In the genomic region with DNA sequence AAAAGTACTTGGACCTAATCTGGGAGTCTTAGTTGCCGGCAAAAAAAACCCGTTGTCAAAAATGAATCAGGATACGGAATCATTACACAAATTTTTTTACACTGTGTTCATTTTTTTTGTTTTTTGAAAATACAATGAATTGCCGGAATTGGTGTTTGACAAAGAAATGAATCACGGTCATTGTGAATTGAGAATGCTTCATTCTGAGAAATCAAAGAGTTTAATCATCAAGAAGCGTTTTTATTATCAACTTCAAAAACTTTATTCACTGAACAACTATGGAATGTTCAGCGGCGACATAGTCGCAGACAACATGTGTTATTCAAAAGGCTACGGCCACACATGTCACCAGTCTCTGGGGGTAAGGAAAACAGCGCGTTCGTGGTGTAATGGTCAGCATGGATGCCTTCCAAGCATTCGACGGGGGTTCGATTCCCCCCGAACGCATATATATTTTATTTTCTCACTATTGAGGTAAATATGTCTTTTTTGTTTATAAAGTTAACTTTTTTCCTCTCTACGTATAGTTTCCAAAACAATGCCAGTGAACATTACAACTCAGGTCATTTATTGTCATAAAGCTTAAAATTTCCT, we compare ENCODE assay signal across 5 worm cellular contexts.
A peak's percentile ranks its signal among the peaks of the same experiment; 100 is the strongest.
TF ChIP-seq lines count a peak whose summit lies in the region.

A gene (minus strand): TSS at position 51 of the 594 bp plus-strand sequence.

TF ChIP-seq in whole organism, L1 larva, 84 proteins besides CTCF, POLR2A, EP300 and RAD21 (continues in another document):
- TF ChIP-seq dsc-1 (tag; optimal IDR thresholded peaks at IDR 0.05; lab: Kevin White, UChicago) (peak; percentile 52), nhr-19 (GFP tag; conservative IDR thresholded peaks at IDR 0.05; lab: Robert Waterston, UW) (peak; percentile 68), nhr-76 (tag; optimal IDR thresholded peaks at IDR 0.05; lab: Kevin White, UChicago) (no peak), aha-1 (tag; optimal IDR thresholded peaks at IDR 0.05; lab: Kevin White, UChicago) (no peak), elt-3 (tag; optimal IDR thresholded peaks at IDR 0.05; lab: Kevin White, UChicago) (peak in 1 of 6 experiments; percentile 18), swsn-7 (tag; optimal IDR thresholded peaks at IDR 0.05; lab: Kevin White, UChicago) (peak; percentile 62), nhr-71 (tag; optimal IDR thresholded peaks at IDR 0.05; lab: Kevin White, UChicago) (peak; percentile 68), unc-30 (tag; optimal IDR thresholded peaks at IDR 0.05; lab: Kevin White, UChicago) (no peak), Y116A8C.19 (tag; optimal IDR thresholded peaks at IDR 0.05; lab: Kevin White, UChicago; ENCODE audit: borderline replicate concordance) (no peak), pag-3 (tag; optimal IDR thresholded peaks at IDR 0.05; lab: Kevin White, UChicago; ENCODE audit: borderline replicate concordance, insufficient read depth) (no peak), mep-1 (tag; optimal IDR thresholded peaks at IDR 0.05; lab: Kevin White, UChicago) (peak; percentile 54), nhr-20 (tag; optimal IDR thresholded peaks at IDR 0.05; lab: Kevin White, UChicago) (peak; percentile 65), C16A3.4 (tag; optimal IDR thresholded peaks at IDR 0.05; lab: Kevin White, UChicago) (peak; percentile 52), ztf-11 (tag; optimal IDR thresholded peaks at IDR 0.05; lab: Kevin White, UChicago) (peak in 1 of 2 experiments; percentile 38), mdl-1 (tag; optimal IDR thresholded peaks at IDR 0.05; lab: Kevin White, UChicago) (peak in 1 of 2 experiments; percentile 49)

TF ChIP-seq in whole organism, L3 larva, 47 proteins besides CTCF, POLR2A, EP300 and RAD21 (continues in another document):
- TF ChIP-seq unc-62 (GFP tag; optimal IDR thresholded peaks at IDR 0.05; lab: Kevin White, UChicago): no peak
- TF ChIP-seq elt-2 (tag; optimal IDR thresholded peaks at IDR 0.05; lab: Kevin White, UChicago): peak; percentile 51
- TF ChIP-seq nfya-1 (tag; optimal IDR thresholded peaks at IDR 0.05; lab: Kevin White, UChicago; ENCODE audit: insufficient read depth): no peak
- no peak for TF ChIP-seq mdl-1 (tag; optimal IDR thresholded peaks at IDR 0.05; lab: Kevin White, UChicago)
- TF ChIP-seq fos-1 (tag; optimal IDR thresholded peaks at IDR 0.05; lab: Kevin White, UChicago): no peak
- peak; percentile 11 for TF ChIP-seq skn-1 (tag; optimal IDR thresholded peaks at IDR 0.05; lab: Kevin White, UChicago)
- TF ChIP-seq nhr-11 (tag; optimal IDR thresholded peaks at IDR 0.05; lab: Kevin White, UChicago): no peak
- TF ChIP-seq sea-2 (GFP tag; optimal IDR thresholded peaks at IDR 0.05; lab: Kevin White, UChicago): no peak
- peak; percentile 88 for TF ChIP-seq nhr-43 (tag; optimal IDR thresholded peaks at IDR 0.05; lab: Kevin White, UChicago; ENCODE audit: poor library complexity, severe bottlenecking)
- TF ChIP-seq nhr-12 (tag; optimal IDR thresholded peaks at IDR 0.05; lab: Kevin White, UChicago): no peak
- no peak for TF ChIP-seq nhr-67 (tag; optimal IDR thresholded peaks at IDR 0.05; lab: Kevin White, UChicago)
- no peak for TF ChIP-seq ztf-11 (tag; optimal IDR thresholded peaks at IDR 0.05; lab: Kevin White, UChicago)
- TF ChIP-seq lin-39 (tag; optimal IDR thresholded peaks at IDR 0.05; lab: Kevin White, UChicago): peak; percentile 53
- TF ChIP-seq pqm-1 (tag; optimal IDR thresholded peaks at IDR 0.05; lab: Kevin White, UChicago): peak; percentile 31
- TF ChIP-seq unc-39 (tag; optimal IDR thresholded peaks at IDR 0.05; lab: Kevin White, UChicago): no peak
- TF ChIP-seq ama-1 (optimal IDR thresholded peaks at IDR 0.05; lab: Kevin White, UChicago): no peak
- TF ChIP-seq hmg-11 (tag; optimal IDR thresholded peaks at IDR 0.05; lab: Kevin White, UChicago): peak; percentile 17
- TF ChIP-seq mml-1 (tag; optimal IDR thresholded peaks at IDR 0.05; lab: Kevin White, UChicago): no peak

TF ChIP-seq in whole organism, early embryonic, 17 proteins besides CTCF, POLR2A, EP300 and RAD21:
- peak; percentile 87 for TF ChIP-seq tbx-11 (GFP tag; IDR thresholded peaks at IDR 0.05; lab: Robert Waterston, UW)
- peak; percentile 91 for TF ChIP-seq scrt-1 (GFP tag; IDR thresholded peaks at IDR 0.05; lab: Robert Waterston, UW)
- TF ChIP-seq B0310.2 (tag; optimal IDR thresholded peaks at IDR 0.05; lab: Kevin White, UChicago): peak; percentile 76
- no peak for TF ChIP-seq ama-1 (optimal IDR thresholded peaks at IDR 0.05; lab: Kevin White, UChicago)
- TF ChIP-seq ets-7 (tag; optimal IDR thresholded peaks at IDR 0.05; lab: Kevin White, UChicago): peak; percentile 79
- TF ChIP-seq ceh-36 (tag; optimal IDR thresholded peaks at IDR 0.05; lab: Kevin White, UChicago): peak; percentile 81
- peak; percentile 79 for TF ChIP-seq ceh-13 (GFP tag; optimal IDR thresholded peaks at IDR 0.05; lab: Kevin White, UChicago)
- peak; percentile 16 for TF ChIP-seq tra-4 (tag; optimal IDR thresholded peaks at IDR 0.05; lab: Kevin White, UChicago)
- peak; percentile 78 for TF ChIP-seq aly-1 (tag; optimal IDR thresholded peaks at IDR 0.05; lab: Kevin White, UChicago)
- TF ChIP-seq F13C5.2 (tag; optimal IDR thresholded peaks at IDR 0.05; lab: Kevin White, UChicago): peak; percentile 89
- peak; percentile 71 for TF ChIP-seq hnd-1 (tag; optimal IDR thresholded peaks at IDR 0.05; lab: Kevin White, UChicago)
- TF ChIP-seq tbx-37 (GFP tag; conservative IDR thresholded peaks at IDR 0.05; lab: Robert Waterston, UW): peak; percentile 92
- peak; percentile 87 for TF ChIP-seq sea-1 (GFP tag; conservative IDR thresholded peaks at IDR 0.05; lab: Robert Waterston, UW)
- peak; percentile 89; the same call in 1 of the 2 replicates for TF ChIP-seq flt-1 (GFP tag; IDR thresholded peaks at IDR 0.05; lab: Robert Waterston, UW)
- TF ChIP-seq pes-1 (GFP tag; IDR thresholded peaks at IDR 0.05; lab: Robert Waterston, UW): no peak
- peak; percentile 88 for TF ChIP-seq hmg-4 (GFP tag; optimal IDR thresholded peaks at IDR 0.05; lab: Kevin White, UChicago)
- peak; percentile 45 for TF ChIP-seq hmbx-1 (tag; optimal IDR thresholded peaks at IDR 0.05; lab: Kevin White, UChicago)

TF ChIP-seq in whole organism, midembryonic, 9 proteins besides CTCF, POLR2A, EP300 and RAD21:
- TF ChIP-seq klf-2 (GFP tag; conservative IDR thresholded peaks at IDR 0.05; lab: Robert Waterston, UW) (peak; percentile 87), tab-1 (GFP tag; IDR thresholded peaks at IDR 0.05; lab: Robert Waterston, UW) (peak; percentile 90), T22C8.4 (GFP tag; IDR thresholded peaks at IDR 0.05; lab: Robert Waterston, UW) (peak; percentile 90), cog-1 (tag; optimal IDR thresholded peaks at IDR 0.05; lab: Kevin White, UChicago) (peak; percentile 79), med-1 (GFP tag; optimal IDR thresholded peaks at IDR 0.05; lab: Kevin White, UChicago; ENCODE audit: insufficient read depth) (no peak), ztf-23 (GFP tag; IDR thresholded peaks at IDR 0.05; lab: Robert Waterston, UW) (peak; percentile 95), ztf-29 (GFP tag; IDR thresholded peaks at IDR 0.05; lab: Robert Waterston, UW) (peak; percentile 82), flt-1 (GFP tag; IDR thresholded peaks at IDR 0.05; lab: Robert Waterston, UW) (peak; percentile 95), ref-1 (GFP tag; conservative IDR thresholded peaks at IDR 0.05; lab: Robert Waterston, UW) (peak; percentile 75)

TF ChIP-seq in whole organism, young adult, 124 proteins besides CTCF, POLR2A, EP300 and RAD21 (continues in another document):
- TF ChIP-seq chd-7 (tag; optimal IDR thresholded peaks at IDR 0.05; lab: Kevin White, UChicago) (peak; percentile 53), Y53F4B.3 (GFP tag; IDR thresholded peaks at IDR 0.05; lab: Robert Waterston, UW) (0 out of 2 replicates have a peak, but pooled peaks have one; percentile 5), lir-1 (GFP tag; conservative IDR thresholded peaks at IDR 0.05; lab: Robert Waterston, UW) (0 out of 2 replicates have a peak, but pooled peaks have one; percentile 10), D2030.7 (GFP tag; IDR thresholded peaks at IDR 0.05; lab: Robert Waterston, UW) (peak; percentile 73), unc-62 (GFP tag; optimal IDR thresholded peaks at IDR 0.05; lab: Kevin White, UChicago) (no peak), ztf-26 (tag; optimal IDR thresholded peaks at IDR 0.05; lab: Kevin White, UChicago) (peak; percentile 37), T07F8.4 (tag; optimal IDR thresholded peaks at IDR 0.05; lab: Kevin White, UChicago) (peak; percentile 39), snpc-3.4 (tag; optimal IDR thresholded peaks at IDR 0.05; lab: Kevin White, UChicago) (peak; percentile 87), madf-10 (tag; optimal IDR thresholded peaks at IDR 0.05; lab: Kevin White, UChicago) (peak; percentile 83), madf-3 (GFP tag; IDR thresholded peaks at IDR 0.05; lab: Robert Waterston, UW) (no peak), akir-1 (GFP tag; optimal IDR thresholded peaks at IDR 0.05; lab: Kevin White, UChicago) (no peak), lsy-27 (tag; optimal IDR thresholded peaks at IDR 0.05; lab: Kevin White, UChicago; ENCODE audit: borderline replicate concordance, insufficient read depth) (peak; percentile 26), hrde-1 (tag; optimal IDR thresholded peaks at IDR 0.05; lab: Kevin White, UChicago; ENCODE audit: borderline replicate concordance) (peak; percentile 73), rec-8 (tag; optimal IDR thresholded peaks at IDR 0.05; lab: Kevin White, UChicago) (peak; percentile 87 to 91), attf-5 (GFP tag; optimal IDR thresholded peaks at IDR 0.05; lab: Kevin White, UChicago) (peak; percentile 69), snpc-1.1 (tag; optimal IDR thresholded peaks at IDR 0.05; lab: Kevin White, UChicago; ENCODE audit: insufficient read depth) (peak; percentile 58), nhr-27 (tag; optimal IDR thresholded peaks at IDR 0.05; lab: Kevin White, UChicago) (peak; percentile 59), rpc-1 (optimal IDR thresholded peaks at IDR 0.05; lab: Kevin White, UChicago) (peak; percentile 91), rpc-1 (tag; optimal IDR thresholded peaks at IDR 0.05; lab: Kevin White, UChicago) (peak; percentile 96), F52B5.7 (tag; optimal IDR thresholded peaks at IDR 0.05; lab: Kevin White, UChicago) (peak; percentile 65), egl-18 (GFP tag; IDR thresholded peaks at IDR 0.05; lab: Robert Waterston, UW) (0 out of 2 replicates have a peak, but pooled peaks have one; percentile 63), Y53G8AR.9 (GFP tag; conservative IDR thresholded peaks at IDR 0.05; lab: Robert Waterston, UW) (no peak), hlh-12 (tag; optimal IDR thresholded peaks at IDR 0.05; lab: Kevin White, UChicago) (peak; percentile 34), tbp1 (GFP tag; optimal IDR thresholded peaks at IDR 0.05; lab: Kevin White, UChicago) (peak; percentile 99), ceh-27 (GFP tag; optimal IDR thresholded peaks at IDR 0.05; lab: Kevin White, UChicago) (peak; percentile 40), nhr-80 (tag; optimal IDR thresholded peaks at IDR 0.05; lab: Kevin White, UChicago) (no peak), pha-4 (tag; optimal IDR thresholded peaks at IDR 0.05; lab: Kevin White, UChicago) (no peak), hmg-20 (GFP tag; IDR thresholded peaks at IDR 0.05; lab: Robert Waterston, UW) (peak; percentile 57; the same call in 1 of the 2 replicates), lsl-1 (GFP tag; optimal IDR thresholded peaks at IDR 0.05; lab: Kevin White, UChicago) (no peak)
